Worm (Caenorhabditis elegans): ENCODE results near the gene hid-1.

DNA sequence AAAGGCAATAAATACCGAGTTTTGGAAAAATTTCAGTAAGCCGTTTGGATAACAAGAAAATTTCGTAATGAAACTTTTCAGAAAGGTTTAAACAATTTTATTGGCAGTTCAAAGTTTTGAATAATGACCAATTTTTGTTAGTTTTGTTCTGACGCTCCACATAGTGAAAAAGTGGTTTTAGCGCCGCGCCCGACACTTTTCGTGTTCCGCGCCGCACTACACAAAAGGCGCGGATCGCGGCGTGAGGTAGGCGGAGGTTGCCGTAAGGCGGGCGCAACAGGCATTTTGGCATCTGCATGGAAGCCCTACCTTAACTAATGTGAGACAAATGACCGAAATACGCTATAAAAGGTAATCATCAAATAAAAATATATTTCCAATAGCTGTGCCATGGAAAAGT, 27.1 kb upstream of the hid-1 start:
- TF ChIP-seq him-1 (tag; optimal IDR thresholded peaks at IDR 0.05) = no peak
- no peak for TF ChIP-seq dao-5 (tag; optimal IDR thresholded peaks at IDR 0.05)
- TF ChIP-seq W03F9.2 (tag; optimal IDR thresholded peaks at IDR 0.05) = no peak
